Worm (Caenorhabditis elegans): ENCODE data around the gene T04C12.33.

- TF ChIP-seq mdl-1 (tag; optimal IDR thresholded peaks at IDR 0.05) (no peak), jun-1 (tag; optimal IDR thresholded peaks at IDR 0.05) (no peak), unc-62 (GFP tag; optimal IDR thresholded peaks at IDR 0.05) (no peak), nhr-76 (tag; optimal IDR thresholded peaks at IDR 0.05) (no peak), nhr-23 (tag; optimal IDR thresholded peaks at IDR 0.05) (no peak), nhr-237 (tag; optimal IDR thresholded peaks at IDR 0.05) (no peak), nhr-28 (tag; optimal IDR thresholded peaks at IDR 0.05) (no peak), R02D3.7 (tag; optimal IDR thresholded peaks at IDR 0.05) (no peak), zag-1 (tag; optimal IDR thresholded peaks at IDR 0.05) (no peak), skn-1 (tag; optimal IDR thresholded peaks at IDR 0.05) (no peak), ama-1 (optimal IDR thresholded peaks at IDR 0.05) (no peak), elt-2 (tag; optimal IDR thresholded peaks at IDR 0.05) (no peak), nhr-25 (tag; optimal IDR thresholded peaks at IDR 0.05) (no peak)
These were observed 11.5 kb upstream of the T04C12.33 start, which contains the start of gene C45B11.8 for ce11 chrV:11040473-11040872.

All from whole organism, L3 larva.